Worm (Caenorhabditis elegans): Measurements from ENCODE around the gene ZK896.1.

Gene ZK896.1

ce11 chrIV:12883190-12883589 is 8.0 kb upstream of the ZK896.1 start, which contains the start of gene ZK896.4:
TSS of gene ZK896.4 (minus strand) at chrIV:12883290.
- TF ChIP-seq ceh-45 (GFP tag; IDR thresholded peaks at IDR 0.05) (no peak), ttx-3 (tag; optimal IDR thresholded peaks at IDR 0.05) (no peak), pros-1 (tag; optimal IDR thresholded peaks at IDR 0.05) (no peak), lin-11 (tag; optimal IDR thresholded peaks at IDR 0.05) (no peak), fax-1 (tag; optimal IDR thresholded peaks at IDR 0.05) (no peak), ceh-18 (tag; optimal IDR thresholded peaks at IDR 0.05) (no peak), pha-2 (tag; optimal IDR thresholded peaks at IDR 0.05) (no peak), tbx-2 (tag; optimal IDR thresholded peaks at IDR 0.05) (no peak), nhr-232 (tag; optimal IDR thresholded peaks at IDR 0.05) (no peak), ceh-30 (tag; optimal IDR thresholded peaks at IDR 0.05) (no peak), dmd-4 (tag; optimal IDR thresholded peaks at IDR 0.05; ENCODE audit: borderline replicate concordance) (no peak)

DNA sequence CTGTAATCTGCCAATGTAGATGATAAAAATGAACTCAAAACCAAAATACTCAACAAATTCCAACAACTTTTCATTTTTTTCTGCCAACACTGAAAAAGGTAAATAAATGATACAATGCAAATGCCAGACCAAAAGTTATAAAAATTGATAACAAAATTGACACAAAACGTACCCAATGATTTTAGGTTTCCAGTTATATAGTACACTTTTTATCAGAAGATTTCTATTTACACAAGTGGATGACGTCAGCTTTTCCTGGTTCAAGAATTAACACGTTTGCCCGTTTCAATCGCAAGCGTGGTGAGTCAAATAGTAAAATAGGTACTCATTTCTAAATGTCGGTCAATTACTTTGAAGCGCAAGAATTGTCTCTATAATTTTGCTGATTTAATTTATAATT is 4.4 kb upstream of the ZK896.1 start, which contains the start of gene ZK896.5:
Gene ZK896.5 (minus strand): TSS at position 89 of the 400 bp plus-strand sequence.
- TF ChIP-seq elt-2 (tag; optimal IDR thresholded peaks at IDR 0.05): peak; percentile 3
- TF ChIP-seq unc-86 (tag; optimal IDR thresholded peaks at IDR 0.05): no peak

ce11 chrIV:12876558-12876957 is 1.4 kb upstream of the ZK896.1 start:
- TF ChIP-seq elt-4 (tag; optimal IDR thresholded peaks at IDR 0.05) (no peak), unc-86 (tag; optimal IDR thresholded peaks at IDR 0.05) (no peak), pqm-1 (tag; optimal IDR thresholded peaks at IDR 0.05) (no peak), sox-4 (tag; optimal IDR thresholded peaks at IDR 0.05) (no peak), F13H6.1 (tag; optimal IDR thresholded peaks at IDR 0.05) (no peak), rnt-1 (tag; optimal IDR thresholded peaks at IDR 0.05) (no peak), unc-42 (tag; optimal IDR thresholded peaks at IDR 0.05) (no peak), nfya-1 (tag; optimal IDR thresholded peaks at IDR 0.05) (no peak), gmeb-2 (tag; optimal IDR thresholded peaks at IDR 0.05) (no peak), che-1 (tag; optimal IDR thresholded peaks at IDR 0.05) (no peak), sdc-2 (tag; optimal IDR thresholded peaks at IDR 0.05) (no peak), npax-4 (tag; optimal IDR thresholded peaks at IDR 0.05) (no peak)

- no peak for TF ChIP-seq fkh-6 (tag; optimal IDR thresholded peaks at IDR 0.05)
- no peak for TF ChIP-seq F13H6.1 (tag; optimal IDR thresholded peaks at IDR 0.05)
These were observed 3.7 kb downstream of the ZK896.1 start, which contains the start of gene clec-187 for ce11 chrIV:12871445-12871947. TSS of gene clec-187 (minus strand) at chrIV:12871495.

ce11 chrIV:12870315-12870714 is 4.8 kb downstream of the ZK896.1 start:
- no peak for TF ChIP-seq hlh-6 (tag; optimal IDR thresholded peaks at IDR 0.05)
- no peak for TF ChIP-seq nfya-1 (tag; optimal IDR thresholded peaks at IDR 0.05)
- no peak for TF ChIP-seq ceh-34 (tag; optimal IDR thresholded peaks at IDR 0.05)
- no peak for TF ChIP-seq syd-9 (tag; optimal IDR thresholded peaks at IDR 0.05)
- TF ChIP-seq eyg-1 (tag; optimal IDR thresholded peaks at IDR 0.05): no peak
- TF ChIP-seq ets-4 (tag; optimal IDR thresholded peaks at IDR 0.05): no peak
- no peak for TF ChIP-seq pat-9 (tag; optimal IDR thresholded peaks at IDR 0.05)
- TF ChIP-seq T23F11.4 (GFP tag; optimal IDR thresholded peaks at IDR 0.05): no peak
- TF ChIP-seq ceh-24 (tag; optimal IDR thresholded peaks at IDR 0.05): no peak

DNA sequence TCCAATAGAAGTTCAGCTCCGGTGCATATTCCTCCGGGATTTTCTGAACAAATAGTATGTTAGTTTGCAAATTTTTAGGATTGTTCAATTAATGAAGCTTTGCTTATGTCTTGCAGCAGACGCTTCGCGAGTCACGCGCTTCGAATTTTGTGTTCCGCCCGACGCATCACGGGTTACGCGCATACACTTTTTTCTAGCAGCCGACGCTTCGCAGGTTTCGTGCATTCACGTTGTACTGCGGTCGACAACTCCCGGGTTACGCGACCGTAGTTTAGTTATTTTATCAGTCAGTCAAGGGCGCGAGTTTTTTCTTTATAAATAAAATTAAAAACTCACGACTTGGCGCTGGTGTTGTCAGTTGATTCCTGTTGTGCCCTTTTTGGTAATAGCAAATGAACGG is 5.3 kb downstream of the ZK896.1 start:
- TF ChIP-seq madf-2 (tag; optimal IDR thresholded peaks at IDR 0.05) (no peak), pros-1 (tag; optimal IDR thresholded peaks at IDR 0.05) (no peak), nfya-1 (tag; optimal IDR thresholded peaks at IDR 0.05) (no peak), dve-1 (tag; optimal IDR thresholded peaks at IDR 0.05) (no peak), Y22D7AL.16 (tag; optimal IDR thresholded peaks at IDR 0.05) (no peak), hlh-13 (GFP tag; optimal IDR thresholded peaks at IDR 0.05) (no peak), hlh-30 (tag; optimal IDR thresholded peaks at IDR 0.05; ENCODE audit: insufficient read depth) (no peak), hlh-6 (tag; optimal IDR thresholded peaks at IDR 0.05) (no peak), ztf-16 (tag; optimal IDR thresholded peaks at IDR 0.05) (no peak), mec-3 (tag; optimal IDR thresholded peaks at IDR 0.05; ENCODE audit: borderline replicate concordance) (no peak), C38D4.7 (GFP tag; optimal IDR thresholded peaks at IDR 0.05) (no peak), eyg-1 (tag; optimal IDR thresholded peaks at IDR 0.05) (no peak)
